Fruit fly (Drosophila melanogaster): Measurements from ENCODE around the gene Caf1-180.

DNA sequence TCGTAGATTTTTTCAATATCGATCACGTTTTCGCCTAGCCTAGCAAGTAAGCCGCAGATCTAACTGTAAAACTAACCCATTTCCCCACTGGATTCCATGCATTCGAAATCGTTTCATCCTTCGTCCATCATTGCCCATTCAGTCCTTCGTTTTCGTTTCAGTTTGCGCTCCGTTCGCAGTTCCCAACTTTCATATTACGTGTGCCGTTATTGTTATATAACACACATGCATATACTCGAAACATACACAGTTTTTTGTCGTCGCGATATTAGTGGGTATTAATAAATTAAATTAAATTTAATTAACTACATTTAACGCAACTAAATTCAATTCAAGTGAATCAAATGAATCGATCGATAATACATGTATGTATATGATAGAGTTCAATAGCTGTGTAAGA lies 36.5 kb downstream of the Caf1-180 start:
- TF ChIP-seq fru (GFP tag; optimal IDR thresholded peaks at IDR 0.05) = no peak
- TF ChIP-seq foxo (GFP tag; optimal IDR thresholded peaks at IDR 0.05) = no peak
- no peak for TF ChIP-seq Rel (GFP tag; optimal IDR thresholded peaks at IDR 0.05)
- TF ChIP-seq Rel (tag; optimal IDR thresholded peaks at IDR 0.05) = no peak
- no peak for TF ChIP-seq sage (GFP tag; optimal IDR thresholded peaks at IDR 0.05)
- TF ChIP-seq GATAd (GFP tag; optimal IDR thresholded peaks at IDR 0.05) = no peak
- no peak for TF ChIP-seq Dfd (GFP tag; optimal IDR thresholded peaks at IDR 0.05)
- TF ChIP-seq CG9705 (GFP tag; optimal IDR thresholded peaks at IDR 0.05) = no peak
- no peak for TF ChIP-seq pan (optimal IDR thresholded peaks at IDR 0.05)
- no peak for TF ChIP-seq br (GFP tag; optimal IDR thresholded peaks at IDR 0.05)
- no peak for TF ChIP-seq dmrt93B (GFP tag; optimal IDR thresholded peaks at IDR 0.05)
- TF ChIP-seq Hr78 (GFP tag; optimal IDR thresholded peaks at IDR 0.05) = no peak
- no peak for TF ChIP-seq Abd-B (GFP tag; optimal IDR thresholded peaks at IDR 0.05)
- no peak for TF ChIP-seq sv (GFP tag; optimal IDR thresholded peaks at IDR 0.05)
